Fruit fly (Drosophila melanogaster): ENCODE data around the gene CG11158.
A peak's percentile ranks its signal among the peaks of the same experiment; 100 is the strongest.

dm6 chrX:13721934-13722333 is 39.2 kb downstream of the CG11158 start, which contains the start of the genes Mrgn1 and mus101:
- no peak for TF ChIP-seq Hnf4 (GFP tag; optimal IDR thresholded peaks at IDR 0.05)
- TF ChIP-seq jim (GFP tag; optimal IDR thresholded peaks at IDR 0.05), result no peak
- TF ChIP-seq N (GFP tag; optimal IDR thresholded peaks at IDR 0.05), result no peak
- no peak for TF ChIP-seq Jra (GFP tag; optimal IDR thresholded peaks at IDR 0.05)
- TF ChIP-seq Hr78 (GFP tag; optimal IDR thresholded peaks at IDR 0.05), result no peak
- TF ChIP-seq dsf (GFP tag; optimal IDR thresholded peaks at IDR 0.05; ENCODE audit: borderline replicate concordance), result no peak
- TF ChIP-seq Myc (optimal IDR thresholded peaks at IDR 0.05), result peak; percentile 36
- no peak for TF ChIP-seq lola (GFP tag; optimal IDR thresholded peaks at IDR 0.05)

Measured in whole organism, wandering third instar larva.